Fruit fly (Drosophila melanogaster) S2 (cell line): ENCODE results near the gene Nagk.
A peak's percentile ranks its signal among the peaks of the same experiment; 100 is the strongest.

Experiments
- CG8478 ChIP-seq: fragments of >200 bp; optimal IDR thresholded peaks from 2 replicates; lab custom pipeline; 2018
- CTCF ChIP-seq, 2 experiments: fragments of >200 bp; optimal IDR thresholded peaks; 2 replicates each; lab custom pipeline; 2018

Nagk gene

DNA sequence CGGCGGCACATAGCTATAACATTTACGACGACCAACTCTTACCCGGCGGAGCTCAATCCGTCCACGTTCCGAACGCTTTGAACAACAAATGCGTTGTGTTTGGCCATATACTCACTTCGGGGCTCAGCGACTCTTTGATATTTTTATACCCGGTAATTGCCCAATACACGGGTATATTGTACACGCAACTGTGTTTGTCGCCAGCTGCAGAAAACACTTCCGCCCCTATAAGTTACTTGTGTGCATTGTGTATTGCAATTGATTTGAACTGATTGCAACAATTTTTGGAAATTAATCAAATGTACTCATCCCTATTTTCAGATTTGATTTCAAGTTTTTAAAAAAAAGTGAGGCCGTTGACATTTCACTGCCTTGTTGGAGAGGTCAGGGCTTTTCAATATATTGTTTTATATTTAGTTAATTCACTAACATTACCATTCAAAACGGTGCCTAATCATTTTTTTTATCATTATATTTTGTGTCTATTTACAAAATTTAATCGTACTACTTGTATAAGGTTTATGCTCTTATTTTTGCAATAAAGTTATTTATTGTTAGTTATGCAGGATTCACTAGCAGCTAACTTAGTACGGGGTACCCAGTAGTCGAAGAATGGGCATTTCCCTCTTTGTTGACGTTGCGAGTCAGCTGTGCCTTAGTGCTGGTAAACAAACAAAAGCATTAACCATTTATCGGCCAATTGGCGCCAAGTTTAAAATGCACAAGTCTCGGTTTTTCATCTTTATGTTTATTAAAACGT, at the start of gene Nagk:
TSS of gene Nagk (minus strand) at position 331 of the 760 bp plus-strand sequence.
- no peak for TF ChIP-seq CTCF (optimal IDR thresholded peaks at IDR 0.05; lab: Kevin White, UChicago)
- TF ChIP-seq CG8478 (lab: Kevin White, UChicago) = no peak

DNA sequence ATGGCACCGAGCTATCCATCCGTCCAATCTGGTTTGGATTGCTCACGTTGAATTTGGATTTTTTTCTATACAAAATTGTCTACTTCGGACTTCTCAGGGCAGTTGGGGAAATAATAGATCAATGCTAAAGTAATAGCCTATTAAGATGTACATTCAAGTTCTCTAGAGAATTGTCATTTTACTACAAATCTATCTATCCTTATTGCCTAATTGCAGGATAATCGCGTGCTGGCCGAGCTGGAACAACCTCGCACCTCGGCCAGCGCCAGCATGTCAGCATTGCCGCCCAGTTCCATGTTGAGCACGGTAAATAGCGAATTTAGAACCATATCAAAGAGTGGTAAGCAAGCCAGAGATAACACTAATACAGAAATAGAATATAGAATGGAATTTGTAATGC, 39.8 kb upstream of the Nagk start, which contains the start of gene h-cup:
TSS of gene h-cup (minus strand) at position 101 of the 400 bp plus-strand sequence.
- no peak for TF ChIP-seq CG8478 (lab: Kevin White, UChicago)
- no peak for TF ChIP-seq CTCF (optimal IDR thresholded peaks at IDR 0.05; lab: Kevin White, UChicago)

DNA sequence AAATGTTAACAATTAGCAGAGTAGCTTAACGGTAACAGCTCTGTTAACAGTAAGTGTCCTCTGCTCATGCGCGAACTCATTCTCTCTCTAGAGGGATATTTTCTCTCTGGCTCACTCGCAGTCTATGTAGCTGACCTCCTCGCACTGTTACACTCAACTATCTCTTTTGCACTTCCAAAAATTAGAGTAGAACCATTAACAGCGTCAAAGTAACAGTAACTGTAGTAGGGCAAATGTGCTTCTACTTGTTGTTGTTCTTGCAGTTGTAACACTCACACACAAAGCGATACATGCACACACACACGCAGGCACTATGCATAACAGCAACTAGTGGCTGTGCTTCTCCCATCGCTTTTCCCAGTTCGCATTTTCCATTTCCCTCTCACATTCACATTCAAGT, 36.0 kb upstream of the Nagk start:
- TF ChIP-seq CG8478 (lab: Kevin White, UChicago) (no peak), CTCF (optimal IDR thresholded peaks at IDR 0.05; lab: Kevin White, UChicago) (peak in 1 of 2 experiments; percentile 6)

DNA sequence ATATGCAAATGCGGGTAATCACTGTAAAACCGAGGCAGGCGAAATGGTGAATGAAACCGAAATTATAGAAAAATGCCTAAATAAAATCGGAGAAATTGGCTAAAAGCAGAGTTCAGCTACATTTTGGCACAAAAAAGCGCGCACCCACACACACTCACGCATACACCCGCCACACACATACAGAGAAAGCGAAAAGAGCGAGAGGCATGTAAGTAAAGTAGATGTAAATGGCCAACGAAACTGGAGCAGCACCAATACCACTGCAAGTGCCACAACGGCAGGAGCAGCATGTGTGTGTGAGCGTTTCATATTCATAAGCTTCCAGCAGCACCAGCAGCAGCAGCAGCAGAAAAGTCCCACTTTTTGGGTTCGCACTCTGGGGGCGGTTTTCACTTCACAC, 32.4 kb upstream of the Nagk start:
- TF ChIP-seq CG8478 (lab: Kevin White, UChicago) = no peak
- TF ChIP-seq CTCF (optimal IDR thresholded peaks at IDR 0.05; lab: Kevin White, UChicago) = no peak

DNA sequence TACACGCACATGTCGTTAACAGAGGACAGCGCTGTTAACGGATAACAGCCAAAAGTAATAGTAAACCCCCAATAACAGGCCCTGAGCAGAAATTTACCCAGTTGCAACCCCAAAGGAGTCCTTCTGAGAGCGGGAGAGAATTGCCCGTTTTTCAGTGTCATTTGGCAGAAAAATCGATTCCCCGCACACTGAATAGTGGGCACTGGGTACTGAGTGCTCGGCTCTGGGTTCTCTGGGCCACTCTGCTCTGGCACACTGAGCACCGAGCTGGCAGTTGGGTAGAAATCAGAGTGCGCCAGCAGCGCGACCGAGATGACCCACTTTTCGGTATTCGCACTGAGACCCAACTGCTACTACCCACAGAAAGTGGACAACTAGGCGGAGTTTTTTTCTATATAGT, 31.3 kb upstream of the Nagk start, which contains the start of gene Rbp:
TSS of gene Rbp (plus strand) at position 239 of the 400 bp plus-strand sequence.
- TF ChIP-seq CG8478 (lab: Kevin White, UChicago) = no peak
- no peak for TF ChIP-seq CTCF (optimal IDR thresholded peaks at IDR 0.05; lab: Kevin White, UChicago)

DNA sequence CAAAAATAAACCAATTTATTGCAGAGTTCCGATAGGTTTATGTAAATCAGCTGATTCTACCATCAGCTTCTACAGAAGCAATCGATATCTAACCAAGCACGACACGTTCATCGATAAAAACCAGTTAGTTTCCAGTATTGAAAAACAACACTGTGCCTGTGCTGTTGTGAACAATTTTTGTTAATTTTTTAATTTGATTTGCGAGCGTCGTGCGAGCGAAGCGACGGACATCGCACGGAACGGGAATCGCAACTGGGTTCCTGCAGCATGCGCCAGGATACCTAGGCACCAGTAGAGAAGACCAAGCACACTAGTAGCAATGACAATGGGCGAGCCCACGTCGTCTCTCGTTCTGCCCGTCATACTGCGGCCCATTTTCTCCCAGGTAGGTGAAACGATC, 28.8 kb upstream of the Nagk start, which contains the start of the genes Ccm3 and CG6136:
TSS of gene Ccm3 (plus strand) at position 125 of the 400 bp plus-strand sequence.
TSS of gene CG6136 (minus strand) at position 380 of the 400 bp plus-strand sequence.
- no peak for TF ChIP-seq CG8478 (lab: Kevin White, UChicago)
- TF ChIP-seq CTCF (optimal IDR thresholded peaks at IDR 0.05; lab: Kevin White, UChicago) = peak in 1 of 2 experiments; percentile 2

DNA sequence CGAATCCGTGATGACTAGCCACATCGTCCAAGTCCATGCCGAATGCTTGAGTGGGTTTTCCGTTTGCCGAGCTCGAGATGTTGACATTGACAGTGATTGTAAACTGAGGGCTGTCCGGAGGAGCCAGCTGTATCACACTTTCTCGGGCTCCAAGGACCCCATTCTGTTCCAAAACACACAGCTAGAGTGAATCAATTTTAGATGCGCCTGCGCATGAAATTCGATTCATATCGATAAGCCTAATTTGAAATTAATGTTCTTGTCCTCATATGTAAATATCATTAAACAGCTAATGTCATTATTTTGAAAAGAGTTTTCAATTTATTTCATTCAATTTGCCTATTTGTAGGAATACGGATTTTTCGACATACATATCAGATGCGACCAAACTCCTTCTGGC, 26.7 kb upstream of the Nagk start, which contains the start of gene CG14868:
TSS of gene CG14868 (minus strand) at position 204 of the 400 bp plus-strand sequence.
- TF ChIP-seq CG8478 (lab: Kevin White, UChicago) = no peak
- no peak for TF ChIP-seq CTCF (optimal IDR thresholded peaks at IDR 0.05; lab: Kevin White, UChicago)

DNA sequence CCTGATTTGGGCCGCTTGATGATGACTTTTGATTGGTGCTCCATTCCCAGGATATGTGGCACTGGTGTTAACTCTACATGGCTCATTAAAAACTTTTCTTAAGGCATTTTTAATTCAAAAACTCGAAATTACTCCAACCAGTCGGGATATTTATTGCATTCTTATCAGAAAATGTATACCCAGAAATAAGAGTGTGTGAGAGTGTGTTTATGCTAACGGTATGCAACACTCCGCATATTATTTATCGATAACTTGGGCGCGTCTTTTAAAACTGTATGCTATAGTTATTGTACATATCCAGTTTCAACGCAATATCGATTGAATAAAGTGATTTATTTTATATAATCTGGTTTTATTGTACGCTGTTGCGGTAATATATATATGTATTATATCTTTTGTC, 24.4 kb upstream of the Nagk start, which contains the start of gene CG34404:
TSS of gene CG34404 (minus strand) at position 189 of the 400 bp plus-strand sequence.
- TF ChIP-seq CG8478 (lab: Kevin White, UChicago) (no peak), CTCF (optimal IDR thresholded peaks at IDR 0.05; lab: Kevin White, UChicago) (no peak)

DNA sequence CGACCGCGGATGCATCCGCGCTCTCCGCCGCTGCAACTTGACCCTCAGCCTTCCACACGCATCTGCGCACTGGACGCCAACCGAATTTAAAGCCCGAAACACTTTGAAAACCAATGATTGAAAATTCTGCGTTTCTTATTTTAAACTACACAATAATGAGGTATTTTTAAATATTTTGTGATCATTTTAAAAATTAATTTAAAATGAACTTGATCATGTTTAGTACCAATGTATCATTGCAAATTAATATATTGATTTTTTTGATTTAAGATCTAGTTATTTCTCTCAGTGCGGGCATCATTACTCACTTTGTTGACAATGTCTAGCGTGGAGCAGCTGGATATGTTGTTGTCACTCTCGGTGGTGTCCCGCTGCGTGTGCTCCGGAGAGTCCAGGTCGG, 23.8 kb upstream of the Nagk start:
- TF ChIP-seq CTCF (optimal IDR thresholded peaks at IDR 0.05; lab: Kevin White, UChicago) = no peak
- no peak for TF ChIP-seq CG8478 (lab: Kevin White, UChicago)

DNA sequence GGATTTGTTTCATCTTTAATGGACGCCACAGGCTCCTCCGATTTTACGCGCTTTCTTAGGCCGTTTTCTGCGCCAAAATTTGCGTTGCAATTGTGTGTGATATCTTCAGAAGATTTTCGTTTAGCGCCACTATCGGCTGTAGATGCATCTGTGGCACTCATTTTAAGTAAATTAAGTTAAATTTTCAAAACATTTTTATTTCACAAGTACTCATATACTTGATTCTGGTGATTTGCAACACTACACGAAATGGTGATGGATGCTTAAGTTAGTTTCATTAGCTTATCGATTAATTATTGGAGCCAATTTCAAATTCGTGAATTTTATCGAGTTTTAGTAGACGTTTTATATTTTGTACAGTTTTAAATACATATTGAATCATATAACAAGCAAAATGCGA, 20.6 kb upstream of the Nagk start, which contains the start of gene CG6171:
TSS of gene CG6171 (minus strand) at position 250 of the 400 bp plus-strand sequence.
- no peak for TF ChIP-seq CG8478 (lab: Kevin White, UChicago)
- TF ChIP-seq CTCF (optimal IDR thresholded peaks at IDR 0.05; lab: Kevin White, UChicago) = no peak

DNA sequence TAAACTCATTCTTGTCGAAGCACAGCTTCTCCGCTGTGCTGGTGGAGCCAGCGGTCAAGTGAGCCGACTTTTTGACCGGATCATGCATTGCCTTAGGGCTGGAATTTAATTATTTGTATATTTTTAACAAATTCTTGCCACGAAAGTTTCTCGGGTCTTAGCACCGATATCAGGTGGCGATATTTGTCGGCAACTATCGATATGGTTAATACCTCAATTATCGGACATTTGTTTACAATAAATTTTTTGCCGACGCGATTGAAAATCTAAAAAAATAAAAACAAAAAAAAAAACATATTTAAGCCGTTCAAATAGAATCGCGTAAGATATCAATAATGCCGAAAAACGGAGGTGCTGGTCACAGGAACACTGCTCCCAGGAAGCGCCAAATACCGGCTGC, 18.4 kb upstream of the Nagk start, which contains the start of the genes Cog2 and Trax:
TSS of gene Cog2 (minus strand) at position 168 of the 400 bp plus-strand sequence.
TSS of gene Trax (plus strand) at position 203 of the 400 bp plus-strand sequence.
- no peak for TF ChIP-seq CG8478 (lab: Kevin White, UChicago)
- TF ChIP-seq CTCF (optimal IDR thresholded peaks at IDR 0.05; lab: Kevin White, UChicago) = no peak

DNA sequence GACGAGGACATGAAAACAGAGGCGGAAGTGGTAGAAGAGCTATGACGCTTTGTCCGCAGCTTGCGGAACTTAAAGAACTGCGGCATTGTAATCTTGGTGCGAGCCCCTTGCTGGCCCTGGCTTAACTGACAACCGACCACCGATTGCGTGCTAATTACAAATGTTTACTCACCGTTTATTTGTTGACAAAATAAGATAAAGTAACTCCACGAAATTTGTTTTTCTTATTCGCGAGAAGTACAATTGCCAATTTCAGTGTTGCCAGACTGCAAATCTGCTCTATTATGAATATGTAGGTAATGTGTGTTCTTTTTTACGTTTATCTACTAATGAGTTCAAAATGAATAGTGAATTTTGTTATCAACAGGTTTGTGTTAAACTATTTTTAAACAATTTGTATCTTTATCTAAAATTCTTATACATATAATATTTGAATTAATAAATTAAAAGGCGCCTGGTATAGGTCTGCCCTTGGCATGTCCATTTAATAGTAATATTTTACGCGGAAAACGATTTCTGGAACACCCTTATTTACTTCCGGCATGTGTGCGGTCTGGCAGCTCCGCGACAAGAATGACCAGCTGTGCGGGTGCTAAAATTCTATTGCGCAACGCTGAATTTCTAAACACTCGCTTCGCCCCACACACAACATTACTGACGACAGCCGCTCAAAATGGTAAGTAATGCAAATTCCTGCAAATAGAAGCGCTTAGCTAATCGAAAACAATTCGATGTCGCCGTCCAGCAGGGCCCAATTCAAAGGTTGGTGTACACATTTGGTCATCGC, 13.8 kb upstream of the Nagk start, which contains the start of the genes Atg4b and Hibch:
TSS of gene Atg4b (minus strand) at position 280 of the 787 bp plus-strand sequence.
TSS of gene Hibch (plus strand) at position 585 of the 787 bp plus-strand sequence.
- TF ChIP-seq CTCF (optimal IDR thresholded peaks at IDR 0.05; lab: Kevin White, UChicago) (no peak), CG8478 (lab: Kevin White, UChicago) (no peak)

DNA sequence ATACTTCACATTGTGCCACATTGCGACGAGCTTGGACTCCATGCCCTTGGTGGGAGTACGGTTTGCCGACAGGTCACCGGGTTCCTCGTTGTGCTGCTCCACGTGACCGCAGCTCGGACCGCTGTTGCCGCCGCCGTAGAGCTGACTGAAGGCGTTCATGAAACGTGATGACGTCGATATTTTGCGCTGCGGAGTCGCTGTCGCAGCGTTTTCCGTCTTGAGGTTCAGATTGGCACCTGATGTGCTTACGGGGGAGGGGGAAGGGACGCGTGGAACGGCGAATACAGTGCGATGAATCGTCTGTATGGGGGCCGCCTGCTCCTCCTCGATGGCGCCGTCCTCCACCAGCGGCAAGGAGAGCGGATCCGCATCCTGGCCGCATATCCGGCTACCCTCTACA, 13.1 kb upstream of the Nagk start:
- TF ChIP-seq CG8478 (lab: Kevin White, UChicago) (no peak), CTCF (optimal IDR thresholded peaks at IDR 0.05; lab: Kevin White, UChicago) (no peak)

DNA sequence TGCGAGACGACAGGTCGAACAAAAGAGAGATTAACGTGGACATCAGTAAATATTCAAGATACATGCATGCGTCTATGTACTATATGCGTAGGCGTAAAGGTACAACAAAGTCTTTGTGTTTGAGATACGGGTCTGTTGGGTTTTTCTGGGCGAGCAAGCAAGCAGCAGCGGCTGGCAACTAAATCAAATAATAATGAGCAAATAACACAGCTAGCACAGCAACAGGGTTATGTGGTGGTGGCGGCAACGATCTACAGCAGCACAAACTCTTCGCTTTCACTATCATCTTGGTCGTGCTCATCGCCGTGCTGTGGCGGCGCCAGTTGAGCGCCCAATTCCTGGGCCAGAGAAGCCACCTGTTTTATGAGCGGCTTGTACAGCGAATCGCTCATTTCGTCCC, 11.0 kb upstream of the Nagk start:
- TF ChIP-seq CTCF (optimal IDR thresholded peaks at IDR 0.05; lab: Kevin White, UChicago) (no peak), CG8478 (lab: Kevin White, UChicago) (no peak)
